Worm (Caenorhabditis elegans) whole organism, L1 larva: ENCODE measurements around the gene F32F2.4.

ENCODE experiments used
- elt-3 ChIP-seq, 6 experiments: fragments of 150-350 bp in 1 of 6; sonication (generic microtip); optimal IDR thresholded peaks; 2 replicates each; lab custom pipeline; 2017 to 2018; ENCODE audit warnings: missing biosample characterization in 6 of 6, missing genetic modification characterization in 6 of 6, inconsistent platforms in 1 of 6
- fos-1 ChIP-seq: fragments of 150-350 bp; optimal IDR thresholded peaks from 2 replicates; lab custom pipeline; 2014; ENCODE audit warnings: missing biosample characterization, missing genetic modification characterization
- hlh-17 ChIP-seq: fragments of 200-800 bp; sonication (Bioruptor generic); optimal IDR thresholded peaks from 2 replicates; lab custom pipeline; 2018; ENCODE audit warnings: missing genetic modification characterization, mild to moderate bottlenecking, missing compliant biosample characterization, moderate library complexity, borderline replicate concordance
- mdl-1 ChIP-seq, 2 experiments: fragments of 150-350 bp; optimal IDR thresholded peaks; 2 replicates each; lab custom pipeline; 2014 to 2017; ENCODE audit warnings: missing biosample characterization in 2 of 2, missing genetic modification characterization in 2 of 2, inconsistent platforms in 1 of 2
- nhr-84 ChIP-seq: sonication (generic microtip); optimal IDR thresholded peaks from 2 replicates; lab custom pipeline; 2017; ENCODE audit warnings: missing biosample characterization, missing genetic modification characterization
- snpc-4 ChIP-seq: fragments of 150-350 bp; optimal IDR thresholded peaks from 2 replicates; lab custom pipeline; 2014; ENCODE audit warnings: missing biosample characterization, missing genetic modification characterization
- unc-62 ChIP-seq: fragments of 150-350 bp; optimal IDR thresholded peaks from 2 replicates; lab custom pipeline; 2014; ENCODE audit warnings: missing biosample characterization, missing genetic modification reagents, missing genetic modification characterization
- ztf-11 ChIP-seq, 2 experiments: sonication (generic microtip); optimal IDR thresholded peaks; 2 replicates each; lab custom pipeline; 2016 to 2017; ENCODE audit warnings: missing genetic modification characterization in 2 of 2, missing biosample characterization in 1 of 2, missing compliant biosample characterization in 1 of 2

ce11 chrV:13297220-13297619 is 21.2 kb downstream of the F32F2.4 start, which contains the start of gene C26E1.1:
- no peak for TF ChIP-seq ztf-11 (tag; optimal IDR thresholded peaks at IDR 0.05; lab: Kevin White, UChicago)
- no peak for TF ChIP-seq fos-1 (tag; lab: Kevin White, UChicago)
- no peak for TF ChIP-seq unc-62 (GFP tag; lab: Kevin White, UChicago)
- TF ChIP-seq mdl-1 (tag; optimal IDR thresholded peaks at IDR 0.05; lab: Kevin White, UChicago) = no peak
- no peak for TF ChIP-seq snpc-4 (tag; lab: Kevin White, UChicago)
- no peak for TF ChIP-seq elt-3 (tag; optimal IDR thresholded peaks at IDR 0.05; lab: Kevin White, UChicago)
- TF ChIP-seq nhr-84 = no peak
- TF ChIP-seq hlh-17 (GFP tag; lab: Kevin White, UChicago) = no peak
